Worm (Caenorhabditis elegans) whole organism, L4/young adult: ENCODE results near the gene Y73B6BL.47.
"Not testable (repeated sequence)": the region's sequence is repeated elsewhere in the genome, so short reads cannot be mapped to it uniquely, and the experiment has no call there.

Experiments
- W03F9.2 ChIP-seq: fragments of 150-350 bp; optimal IDR thresholded peaks from 2 replicates; lab custom pipeline; 2014; ENCODE audit warnings: missing biosample characterization, missing genetic modification characterization
- dao-5 ChIP-seq: sonication (generic microtip); optimal IDR thresholded peaks from 2 replicates; lab custom pipeline; 2016; ENCODE audit warnings: missing genotype, missing genetic modification characterization, moderate library complexity, missing compliant biosample characterization
- him-1 ChIP-seq: sonication (generic microtip); optimal IDR thresholded peaks from 2 replicates; lab custom pipeline; 2016; ENCODE audit warnings: missing genotype, missing genetic modification reagents, missing genetic modification characterization, missing compliant biosample characterization

Y73B6BL.47 gene

DNA sequence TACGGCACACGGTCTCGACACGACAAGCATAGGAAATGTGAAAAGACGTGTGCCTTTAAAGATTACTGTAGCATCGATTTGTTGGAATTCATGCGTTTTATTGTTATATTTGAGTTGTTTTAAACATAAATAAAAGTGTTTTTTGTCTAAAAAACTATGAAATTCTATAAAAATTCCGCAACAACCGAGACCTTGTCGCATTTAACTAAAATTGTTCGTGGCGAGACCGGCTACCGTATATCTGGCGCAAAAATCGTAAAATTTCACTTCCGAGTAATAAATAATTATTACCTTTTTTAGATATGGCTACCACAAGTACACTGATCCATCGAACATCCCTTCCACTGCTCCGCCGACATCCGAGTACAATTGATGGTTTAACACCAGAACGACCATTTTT is 24.4 kb upstream of the Y73B6BL.47 start, which contains the start of gene ipla-6:
Gene ipla-6 (plus strand): TSS at position 301 of the 400 bp plus-strand sequence.
- TF ChIP-seq him-1 (tag; lab: Kevin White, UChicago): no peak
- no peak for TF ChIP-seq dao-5 (tag; lab: Kevin White, UChicago)
- TF ChIP-seq W03F9.2 (tag; lab: Kevin White, UChicago): no peak

DNA sequence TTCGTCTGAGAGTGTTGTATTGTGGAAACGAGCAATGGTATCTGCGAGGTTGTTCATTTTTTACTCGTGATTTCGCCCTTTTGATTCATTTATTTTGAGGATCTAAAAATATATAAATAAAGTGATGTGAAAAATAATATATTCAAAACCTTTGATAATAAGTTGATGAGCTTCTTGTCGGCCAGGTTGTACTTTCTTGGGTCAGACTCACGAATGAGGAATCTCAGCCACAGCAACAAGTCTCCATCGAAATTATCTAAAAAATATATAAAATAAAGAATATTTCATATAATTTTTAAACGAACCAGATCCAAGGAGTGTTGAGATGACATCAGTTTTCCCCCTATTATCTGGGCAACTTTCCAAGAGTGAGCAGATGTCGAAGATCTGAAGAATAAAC is 19.3 kb upstream of the Y73B6BL.47 start, which contains the start of gene Y73B6BL.288:
Gene Y73B6BL.288 (minus strand): TSS at position 101 of the 400 bp plus-strand sequence.
- TF ChIP-seq him-1 (tag; lab: Kevin White, UChicago) (no peak), W03F9.2 (tag; lab: Kevin White, UChicago) (no peak), dao-5 (tag; lab: Kevin White, UChicago) (no peak)

DNA sequence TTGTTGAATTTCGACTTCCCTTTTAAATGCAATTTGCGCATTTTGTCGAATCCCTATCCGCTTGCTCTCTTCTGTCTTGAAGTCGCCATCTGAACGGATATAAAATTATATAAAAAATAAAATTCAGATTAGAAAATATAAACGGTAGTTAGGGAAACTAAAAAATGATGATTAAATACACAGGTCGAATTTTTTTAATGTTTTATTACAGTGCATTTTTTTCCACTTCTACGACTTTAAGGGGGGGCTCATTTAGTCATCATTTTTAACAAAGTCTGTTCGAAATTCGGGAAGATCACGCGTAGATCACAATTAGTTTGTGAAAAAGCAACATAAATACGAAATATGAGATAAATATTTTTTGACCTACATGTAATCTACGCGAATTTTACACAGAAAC is 18.9 kb upstream of the Y73B6BL.47 start, which contains the start of gene Y73B6BL.14:
Gene Y73B6BL.14 (minus strand): TSS at position 101 of the 400 bp plus-strand sequence.
- TF ChIP-seq W03F9.2 (tag; lab: Kevin White, UChicago) (no peak), him-1 (tag; lab: Kevin White, UChicago) (no peak), dao-5 (tag; lab: Kevin White, UChicago) (no peak)

DNA sequence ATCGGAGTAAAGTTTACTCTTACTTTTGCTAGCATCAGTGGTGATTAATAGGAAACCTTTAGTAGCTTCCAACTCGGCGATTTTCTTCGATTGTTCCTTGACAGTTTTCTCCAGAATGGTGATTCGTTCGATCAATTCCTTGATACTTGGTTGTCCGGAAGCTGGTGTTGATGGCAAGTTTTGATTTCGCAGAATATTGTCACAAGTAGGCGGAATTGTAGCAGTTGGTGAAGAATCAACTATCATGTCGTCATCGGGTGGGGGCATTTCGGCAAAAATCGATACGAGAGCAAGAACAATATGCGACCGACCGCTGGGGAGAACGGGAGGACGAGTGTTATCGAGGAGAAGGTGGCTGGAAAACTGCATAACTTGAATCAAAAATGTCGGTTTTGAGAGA is 14.6 kb upstream of the Y73B6BL.47 start, which contains the start of gene Y73B6BL.289:
Gene Y73B6BL.289 (plus strand): TSS at position 301 of the 400 bp plus-strand sequence.
- TF ChIP-seq W03F9.2, dao-5, him-1 (tag; lab: Kevin White, UChicago): not testable (repeated sequence)

DNA sequence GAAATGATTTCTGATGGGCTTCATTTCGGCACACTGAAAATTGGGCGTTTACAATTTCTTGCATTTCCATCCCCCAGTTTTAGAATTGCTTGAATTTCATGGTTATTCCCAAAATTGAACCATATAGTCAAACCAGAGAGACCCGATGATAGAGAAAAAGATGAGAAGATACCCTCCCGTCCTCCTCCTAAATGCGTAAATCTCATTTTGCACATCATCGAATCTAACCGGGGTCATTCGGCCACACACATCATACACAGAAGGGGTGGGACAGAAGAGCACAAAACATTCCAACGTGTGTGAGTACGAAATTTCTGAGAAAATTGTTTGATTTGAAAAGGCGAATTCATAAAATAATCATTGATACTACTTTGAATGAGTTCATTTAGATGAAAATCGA is 1.8 kb downstream of the Y73B6BL.47 start:
- TF ChIP-seq dao-5 (tag; lab: Kevin White, UChicago) (no peak), him-1 (tag; lab: Kevin White, UChicago) (no peak), W03F9.2 (tag; lab: Kevin White, UChicago) (no peak)

DNA sequence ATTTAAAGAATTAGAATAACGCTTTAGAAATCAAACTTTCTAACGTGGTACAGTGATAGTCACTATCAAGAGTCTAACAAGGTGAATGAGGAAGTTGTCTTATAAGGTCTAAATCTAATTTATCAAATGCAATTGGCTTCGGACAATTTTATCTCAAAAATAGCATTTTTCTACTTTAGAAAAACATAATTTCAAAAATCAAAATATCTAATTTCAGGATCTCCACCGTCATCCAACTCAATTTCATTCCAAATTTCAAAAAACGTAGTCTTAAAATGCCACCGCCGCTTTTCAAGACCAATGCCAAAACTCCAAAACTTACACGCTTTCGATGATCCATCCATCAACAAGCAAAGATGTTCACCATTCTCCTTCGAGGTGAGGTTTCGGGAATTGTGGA is 3.3 kb downstream of the Y73B6BL.47 start, which contains the start of gene Y73B6BL.270:
Gene Y73B6BL.270 (plus strand): TSS at position 301 of the 400 bp plus-strand sequence.
- TF ChIP-seq dao-5 (tag; lab: Kevin White, UChicago): no peak
- no peak for TF ChIP-seq him-1 (tag; lab: Kevin White, UChicago)
- TF ChIP-seq W03F9.2 (tag; lab: Kevin White, UChicago): no peak

DNA sequence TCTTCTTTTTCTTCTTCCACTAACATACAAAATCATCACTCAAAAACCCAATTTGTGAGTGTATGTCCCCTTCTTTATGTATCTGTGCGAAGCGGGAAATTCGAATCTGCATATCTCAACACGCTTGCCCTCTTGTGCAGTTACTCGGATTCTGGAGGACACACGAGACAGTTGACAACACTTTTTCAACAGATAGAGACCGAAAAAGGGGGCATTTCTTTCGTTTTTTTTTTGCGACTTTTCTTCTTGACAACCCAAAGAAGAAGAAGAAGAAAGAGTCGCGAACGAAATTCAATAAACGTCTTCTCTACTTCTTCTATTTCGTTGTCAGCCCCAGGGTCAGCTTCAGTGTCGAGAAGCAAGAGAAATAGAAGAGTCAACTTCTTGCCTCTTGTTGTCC is 4.3 kb downstream of the Y73B6BL.47 start:
- TF ChIP-seq him-1 (tag; lab: Kevin White, UChicago): no peak
- TF ChIP-seq dao-5 (tag; lab: Kevin White, UChicago): no peak
- TF ChIP-seq W03F9.2 (tag; lab: Kevin White, UChicago): no peak

DNA sequence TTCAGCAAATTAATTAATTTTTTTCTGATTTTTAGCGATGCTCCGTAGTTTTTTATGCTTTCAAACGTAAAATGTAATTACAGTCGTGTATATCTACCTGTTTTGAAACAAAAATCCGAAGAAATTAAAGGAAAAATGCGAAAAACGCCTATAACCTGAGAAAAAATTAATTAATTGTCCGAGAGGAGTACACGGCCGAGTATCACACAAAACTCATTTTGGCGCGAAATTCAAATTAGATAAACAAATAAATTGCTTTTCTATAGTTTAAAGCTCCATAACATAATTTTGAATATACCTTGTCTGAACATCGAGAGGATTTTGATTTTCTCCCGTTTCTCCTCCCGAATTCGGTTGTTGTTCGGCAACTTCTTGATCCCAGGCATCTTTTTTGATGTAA is 7.7 kb downstream of the Y73B6BL.47 start:
- TF ChIP-seq him-1 (tag; lab: Kevin White, UChicago) (no peak), dao-5 (tag; lab: Kevin White, UChicago) (no peak), W03F9.2 (tag; lab: Kevin White, UChicago) (no peak)

DNA sequence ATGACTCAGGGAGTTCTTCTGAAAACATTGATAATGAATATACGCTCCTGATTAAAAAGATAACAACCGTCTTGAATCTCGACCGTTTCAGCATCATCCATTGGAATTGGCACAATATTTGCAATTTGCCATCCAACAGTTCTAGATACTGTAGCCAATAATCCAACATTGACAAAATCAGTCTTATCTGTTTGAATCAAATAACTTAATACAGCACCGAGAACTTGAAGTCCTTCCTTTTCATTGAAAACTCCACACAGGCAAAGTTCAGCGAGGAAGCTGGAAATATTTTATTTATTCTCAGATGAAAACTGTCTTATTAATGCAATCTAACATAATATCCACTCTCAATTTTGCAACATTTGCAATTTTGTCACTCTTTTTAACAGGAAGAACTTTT is 10.5 kb downstream of the Y73B6BL.47 start:
- TF ChIP-seq dao-5 (tag; lab: Kevin White, UChicago): no peak
- no peak for TF ChIP-seq W03F9.2 (tag; lab: Kevin White, UChicago)
- TF ChIP-seq him-1 (tag; lab: Kevin White, UChicago): no peak

DNA sequence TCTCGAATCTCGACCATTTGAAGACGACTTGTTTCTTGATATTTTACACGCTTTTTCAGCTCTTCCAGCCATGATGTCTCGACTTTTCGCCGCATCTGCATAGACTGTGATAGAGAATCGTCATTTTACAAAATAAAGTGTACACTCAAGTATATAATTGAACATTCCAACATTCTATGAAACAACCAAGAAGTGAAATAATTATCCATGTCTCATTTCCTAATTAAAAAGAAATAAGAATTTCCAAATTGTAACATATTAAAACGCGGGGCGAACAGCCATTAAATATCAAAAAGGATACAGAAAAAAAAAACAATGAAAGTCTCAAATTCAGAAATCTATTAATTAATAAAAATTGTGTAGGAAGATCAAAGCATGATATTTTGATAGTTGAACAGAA is 11.2 kb downstream of the Y73B6BL.47 start, which contains the start of gene smg-3:
Gene smg-3 (minus strand): TSS at position 101 of the 400 bp plus-strand sequence.
- no peak for TF ChIP-seq W03F9.2 (tag; lab: Kevin White, UChicago)
- no peak for TF ChIP-seq him-1 (tag; lab: Kevin White, UChicago)
- no peak for TF ChIP-seq dao-5 (tag; lab: Kevin White, UChicago)

DNA sequence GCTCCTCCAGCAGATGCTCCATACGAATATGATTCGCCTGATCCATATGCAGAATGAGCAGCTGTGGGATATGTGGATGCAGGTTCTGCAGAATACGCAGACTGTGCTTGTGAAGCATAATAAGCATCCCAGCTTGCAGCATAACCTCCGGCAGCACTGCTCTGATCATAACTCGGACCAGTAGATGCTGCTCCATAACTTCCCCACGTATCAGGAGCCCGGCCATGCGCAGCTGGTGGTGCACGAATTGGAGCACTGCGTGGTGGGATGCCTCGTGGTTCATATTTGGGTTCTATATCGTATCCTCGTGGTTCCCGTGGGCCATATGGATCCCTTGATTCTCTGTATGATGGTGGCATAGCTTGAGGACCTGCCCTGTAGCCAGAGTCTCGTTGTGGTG is 12.0 kb downstream of the Y73B6BL.47 start:
- TF ChIP-seq W03F9.2 (tag; lab: Kevin White, UChicago) (no peak), dao-5 (tag; lab: Kevin White, UChicago) (no peak), him-1 (tag; lab: Kevin White, UChicago) (no peak)

DNA sequence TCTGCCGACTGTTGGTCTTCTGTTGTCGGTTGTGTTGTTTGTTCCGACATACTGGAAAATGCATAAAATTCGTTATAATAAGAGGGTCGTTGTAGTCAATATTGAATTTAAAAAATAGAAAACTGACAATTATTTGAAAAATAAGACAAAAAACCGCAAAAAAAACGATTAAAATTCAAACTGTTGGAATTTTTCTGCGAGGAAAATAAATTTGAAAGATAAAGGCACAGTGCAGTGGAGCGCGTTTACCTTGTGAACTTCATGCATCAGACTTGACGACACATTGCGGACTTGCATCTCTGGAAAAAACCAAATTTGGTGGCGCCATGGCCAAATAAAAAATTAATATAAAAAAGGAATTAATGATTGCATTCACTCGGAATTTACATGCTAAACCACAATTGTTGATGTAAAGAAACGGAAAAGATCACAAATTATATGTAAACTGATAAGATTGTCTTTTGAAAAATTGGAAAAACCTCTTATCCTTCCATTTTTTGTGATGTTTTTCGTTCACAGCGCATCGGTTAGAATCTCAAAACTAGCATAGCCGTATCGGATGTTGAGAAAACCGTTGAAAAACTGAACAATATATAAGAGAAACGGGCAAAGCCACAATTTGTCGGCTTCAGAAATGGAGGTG is 14.8 kb downstream of the Y73B6BL.47 start, which contains the start of the genes hrpf-2 and bli-6:
Gene hrpf-2 (minus strand): TSS at position 51 of the 643 bp plus-strand sequence.
Gene bli-6 (plus strand): TSS at position 593 of the 643 bp plus-strand sequence.
- peak; percentile 92 for TF ChIP-seq W03F9.2 (tag; lab: Kevin White, UChicago)
- no peak for TF ChIP-seq dao-5 (tag; lab: Kevin White, UChicago)

DNA sequence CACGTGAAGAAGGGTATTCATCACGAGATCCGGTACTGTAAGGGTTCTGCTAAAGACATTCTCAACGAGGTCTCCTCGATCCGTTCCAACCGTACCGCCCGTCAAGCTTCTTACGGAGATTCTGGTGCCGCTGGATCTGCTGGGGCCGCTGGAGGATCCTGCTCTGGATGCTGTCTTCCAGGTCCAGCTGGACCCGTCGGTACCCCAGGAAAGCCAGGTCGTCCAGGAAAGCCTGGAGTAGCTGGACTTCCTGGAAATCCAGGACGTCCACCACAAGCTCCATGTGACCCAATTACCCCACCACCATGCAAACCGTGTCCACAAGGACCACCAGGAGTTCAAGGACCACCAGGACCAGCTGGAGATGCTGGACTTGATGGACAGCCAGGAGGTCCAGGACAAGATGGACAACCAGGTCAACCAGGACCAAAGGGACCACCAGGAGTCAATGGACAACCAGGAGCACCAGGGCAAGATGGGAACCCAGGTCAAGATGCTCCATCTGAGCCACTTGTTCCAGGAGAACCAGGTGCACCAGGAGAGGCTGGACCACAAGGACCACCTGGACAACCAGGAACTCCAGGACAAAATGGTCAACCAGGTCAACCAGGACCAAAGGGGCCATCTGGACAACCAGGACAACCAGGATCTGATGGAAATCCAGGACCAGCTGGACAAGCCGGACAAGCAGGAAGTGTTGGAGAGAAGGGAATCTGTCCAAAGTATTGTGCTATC is 15.7 kb downstream of the Y73B6BL.47 start:
- TF ChIP-seq dao-5 (tag; lab: Kevin White, UChicago) (no peak), W03F9.2 (tag; lab: Kevin White, UChicago) (no peak)
